Fruit fly (Drosophila melanogaster): ENCODE data around the gene CG6813.

DNA sequence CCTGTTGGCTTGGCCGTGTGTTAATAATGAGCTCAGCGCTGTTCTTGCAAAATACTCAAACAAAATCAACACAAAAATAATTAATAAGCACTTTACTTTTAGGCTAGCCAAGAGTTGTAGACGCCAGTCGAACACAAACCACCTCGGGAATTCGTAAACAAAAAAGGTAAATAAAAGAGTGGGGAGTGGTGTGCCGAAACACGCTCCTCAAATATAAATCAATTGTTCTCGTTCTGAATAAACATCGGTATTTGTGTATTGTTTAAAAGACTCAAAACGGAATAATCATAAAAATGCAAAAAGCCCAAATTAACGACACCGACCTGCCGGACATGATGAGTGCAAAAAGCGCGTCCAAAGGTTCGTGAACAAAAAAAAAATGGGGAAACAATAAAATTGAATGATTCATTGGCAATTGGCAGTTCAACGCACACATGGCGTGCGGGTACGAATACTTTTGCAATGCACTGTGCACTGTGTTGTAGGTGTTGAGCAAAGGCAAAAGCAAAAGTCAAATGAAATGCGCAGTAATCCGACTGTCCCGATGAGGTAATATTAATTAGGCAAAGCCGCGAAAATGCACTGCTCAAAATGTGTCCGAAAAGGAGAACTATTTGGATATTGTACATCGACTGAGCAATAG is 13.6 kb upstream of the CG6813 start:
- TF ChIP-seq psq (optimal IDR thresholded peaks at IDR 0.05) (no peak), h (optimal IDR thresholded peaks at IDR 0.05) (no peak), Sin3A (optimal IDR thresholded peaks at IDR 0.05) (no peak), insv (optimal IDR thresholded peaks at IDR 0.05) (no peak), ttk (optimal IDR thresholded peaks at IDR 0.05) (no peak), Myc (optimal IDR thresholded peaks at IDR 0.05) (no peak)
